Fruit fly (Drosophila melanogaster) whole organism, prepupa: ENCODE data around the gene CG3088.

Experiments
- CG15336 ChIP-seq: fragments of 200-800 bp; sonication (Bioruptor generic); IDR thresholded peaks from 2 replicates; pipeline ENCODE4 v1.3.6; 2022; ENCODE audit warnings: missing biosample characterization, missing genetic modification characterization
- Ets96B ChIP-seq: fragments of 200-800 bp; optimal IDR thresholded peaks from 2 replicates; lab custom pipeline; 2019; ENCODE audit warnings: missing biosample characterization, mild to moderate bottlenecking, missing genetic modification characterization, moderate library complexity
- Gug ChIP-seq: fragments of 200-800 bp; sonication (Bioruptor generic); IDR thresholded peaks from 2 replicates; pipeline ENCODE4 v1.3.6; 2022; ENCODE audit warnings: missing biosample characterization, missing genetic modification characterization
- Sox102F ChIP-seq: fragments of 200-800 bp; sonication (Bioruptor generic); optimal IDR thresholded peaks from 2 replicates; lab custom pipeline; 2016; ENCODE audit warnings: missing biosample characterization, mild to moderate bottlenecking, missing genetic modification characterization
- acj6 ChIP-seq: fragments of 200-800 bp; sonication (Bioruptor generic); optimal IDR thresholded peaks from 3 replicates; lab custom pipeline; 2016; ENCODE audit warnings: missing biosample characterization, missing genetic modification characterization
- lz ChIP-seq: fragments of 200-800 bp; sonication (Bioruptor generic); optimal IDR thresholded peaks from 3 replicates; lab custom pipeline; 2016; ENCODE audit warnings: missing biosample characterization, missing genetic modification characterization

dm6 chr3L:9598688-9599087 is 2.4 kb downstream of the CG3088 start, which contains the start of gene CG3222:
- TF ChIP-seq Gug (GFP tag; lab: Robert Waterston, UW) (no peak), acj6 (GFP tag; lab: Kevin White, UChicago) (no peak), Sox102F (GFP tag; lab: Kevin White, UChicago) (no peak), CG15336 (no peak), lz (no peak), Ets96B (tag; lab: Kevin White, UChicago) (no peak)
